Worm (Caenorhabditis elegans) whole organism, young adult: Measurements from ENCODE around the gene F55G1.6.
A peak's percentile ranks its signal among the peaks of the same experiment; 100 is the strongest.

Experiments used
- B0019.2 ChIP-seq: fragments of 200-800 bp; sonication (Bioruptor generic); conservative IDR thresholded peaks from 2 replicates; pipeline ENCODE4 v1.3.6; 2022; ENCODE audit warnings: missing genetic modification reagents, missing genetic modification characterization, missing compliant biosample characterization
- B0261.1 ChIP-seq: sonication (generic microtip); optimal IDR thresholded peaks from 2 replicates; lab custom pipeline; 2016; ENCODE audit warnings: mild to moderate bottlenecking, missing genetic modification characterization, moderate library complexity, missing compliant biosample characterization
- C06A6.2 ChIP-seq: fragments of 200-800 bp; sonication (Bioruptor generic); conservative IDR thresholded peaks from 2 replicates; pipeline ENCODE4 v1.3.6; 2022; ENCODE audit warnings: missing genetic modification characterization, missing compliant biosample characterization
- C17E4.6 ChIP-seq: fragments of 200-800 bp; sonication (Bioruptor generic); IDR thresholded peaks from 2 replicates; pipeline ENCODE4 v1.3.6; 2022; ENCODE audit warnings: missing genetic modification reagents, missing genetic modification characterization, missing compliant biosample characterization
- F10E7.11 ChIP-seq: sonication (generic microtip); optimal IDR thresholded peaks from 2 replicates; lab custom pipeline; 2017; ENCODE audit warnings: mild to moderate bottlenecking, missing genetic modification characterization, moderate library complexity, missing compliant biosample characterization
- F23B12.7 ChIP-seq: sonication (generic microtip); optimal IDR thresholded peaks from 2 replicates; lab custom pipeline; 2017; ENCODE audit warnings: missing genetic modification characterization, mild to moderate bottlenecking, missing compliant biosample characterization, antibody characterized with exemption, moderate library complexity; ENCODE audit not compliant: insufficient read depth
- F33H1.4 ChIP-seq: fragments of 200-800 bp; sonication (Bioruptor generic); IDR thresholded peaks from 2 replicates; pipeline ENCODE4 v1.3.6; 2022; ENCODE audit warnings: missing genetic modification reagents, missing genetic modification characterization, missing compliant biosample characterization
- F37B4.10 ChIP-seq: fragments of 200-800 bp; sonication (Bioruptor generic); IDR thresholded peaks from 2 replicates; pipeline ENCODE4 v1.3.6; 2022; ENCODE audit warnings: missing genetic modification characterization, missing compliant biosample characterization
- F52B5.7 ChIP-seq: sonication (generic microtip); optimal IDR thresholded peaks from 2 replicates; lab custom pipeline; 2016; ENCODE audit warnings: mild to moderate bottlenecking, missing genetic modification characterization, missing compliant biosample characterization
- K12H6.12 ChIP-seq: fragments of 200-800 bp; sonication (Bioruptor generic); optimal IDR thresholded peaks from 2 replicates; lab custom pipeline; 2018; ENCODE audit warnings: mild to moderate bottlenecking, missing genetic modification characterization, missing compliant biosample characterization
- ZK185.1 ChIP-seq: sonication (generic microtip); optimal IDR thresholded peaks from 2 replicates; lab custom pipeline; 2016; ENCODE audit warnings: mild to moderate bottlenecking, missing genetic modification characterization, missing compliant biosample characterization; ENCODE audit not compliant: poor library complexity, severe bottlenecking
- atf-7 ChIP-seq: sonication (generic microtip); optimal IDR thresholded peaks from 2 replicates; lab custom pipeline; 2017; ENCODE audit warnings: mild to moderate bottlenecking, missing genetic modification characterization, missing compliant biosample characterization
- attf-3 ChIP-seq: fragments of 200-800 bp; sonication (Bioruptor generic); conservative IDR thresholded peaks from 2 replicates; pipeline ENCODE4 v1.3.6; 2022; ENCODE audit warnings: missing genetic modification reagents, missing genetic modification characterization, missing compliant biosample characterization
- cebp-1 ChIP-seq, 2 experiments: fragments of 200-800 bp in 1 of 2; sonication (Bioruptor generic) in 1 of 2; sonication (generic microtip) in 1 of 2; IDR thresholded peaks in 1 of 2; optimal IDR thresholded peaks in 1 of 2; 2 replicates each; pipeline versions ENCODE4 v1.3.6 to Lab custom; 2017 to 2022; ENCODE audit warnings: missing compliant biosample characterization in 2 of 2, missing genetic modification characterization in 2 of 2, mild to moderate bottlenecking in 1 of 2, missing genetic modification reagents in 1 of 2, moderate library complexity in 1 of 2
- ceh-27 ChIP-seq: fragments of 200-800 bp; sonication (Bioruptor generic); optimal IDR thresholded peaks from 2 replicates; lab custom pipeline; 2018; ENCODE audit warnings: mild to moderate bottlenecking, missing genetic modification characterization, moderate library complexity, missing compliant biosample characterization
- ceh-58 ChIP-seq: fragments of 200-800 bp; sonication (Bioruptor generic); IDR thresholded peaks from 2 replicates; pipeline ENCODE4 v1.3.6; 2022; ENCODE audit warnings: missing genetic modification characterization, missing compliant biosample characterization
- dpl-1 ChIP-seq: fragments of 150-350 bp; optimal IDR thresholded peaks from 2 replicates; lab custom pipeline; 2014; ENCODE audit warnings: missing biosample characterization, missing genetic modification reagents, missing genetic modification characterization
- egl-18 ChIP-seq: fragments of 200-800 bp; sonication (Bioruptor generic); IDR thresholded peaks from 2 replicates; pipeline ENCODE4 v1.3.6; 2022; ENCODE audit warnings: missing genetic modification reagents, missing genetic modification characterization, missing compliant biosample characterization
- egrh-3 ChIP-seq: fragments of 200-800 bp; sonication (Bioruptor generic); IDR thresholded peaks from 2 replicates; pipeline ENCODE4 v1.3.6; 2022; ENCODE audit warnings: missing genetic modification reagents, missing genetic modification characterization, missing compliant biosample characterization
- ekl-4 ChIP-seq: fragments of 200-800 bp; sonication (Bioruptor generic); IDR thresholded peaks from 2 replicates; pipeline ENCODE4 v1.3.6; 2022; ENCODE audit warnings: missing genetic modification reagents, missing genetic modification characterization, missing compliant biosample characterization
- hmg-1.2 ChIP-seq: fragments of 200-800 bp; sonication (Bioruptor generic); IDR thresholded peaks from 2 replicates; pipeline ENCODE4 v1.3.6; 2022; ENCODE audit warnings: missing genetic modification reagents, missing genetic modification characterization, missing compliant biosample characterization
- hrde-1 ChIP-seq: sonication (generic microtip); optimal IDR thresholded peaks from 2 replicates; lab custom pipeline; 2016; ENCODE audit warnings: missing genetic modification characterization, mild to moderate bottlenecking, missing compliant biosample characterization, moderate library complexity, missing genotype, missing genetic modification reagents, borderline replicate concordance
- let-526 ChIP-seq: fragments of 200-800 bp; sonication (Bioruptor generic); IDR thresholded peaks from 2 replicates; pipeline ENCODE4 v1.3.6; 2022; ENCODE audit warnings: missing genetic modification reagents, missing genetic modification characterization, missing compliant biosample characterization
- lin-40 ChIP-seq: sonication (generic microtip); optimal IDR thresholded peaks from 2 replicates; lab custom pipeline; 2016; ENCODE audit warnings: missing genetic modification characterization, mild to moderate bottlenecking, missing compliant biosample characterization, missing genotype, missing genetic modification reagents
- lin-54 ChIP-seq: fragments of 200-800 bp; sonication (Bioruptor generic); optimal IDR thresholded peaks from 2 replicates; lab custom pipeline; 2018; ENCODE audit warnings: mild to moderate bottlenecking, missing genetic modification characterization, missing compliant biosample characterization
- lir-1 ChIP-seq: fragments of 200-800 bp; sonication (Bioruptor generic); conservative IDR thresholded peaks from 2 replicates; pipeline ENCODE4 v1.3.6; 2022; ENCODE audit warnings: missing genetic modification reagents, missing genetic modification characterization, missing compliant biosample characterization
- lsl-1 ChIP-seq: fragments of 200-800 bp; sonication (Bioruptor generic); optimal IDR thresholded peaks from 2 replicates; lab custom pipeline; 2018; ENCODE audit warnings: mild to moderate bottlenecking, missing genetic modification characterization, moderate library complexity, missing compliant biosample characterization
- mel-28 ChIP-seq: sonication (generic microtip); optimal IDR thresholded peaks from 2 replicates; lab custom pipeline; 2016; ENCODE audit warnings: borderline replicate concordance, mild to moderate bottlenecking, missing genetic modification characterization, missing compliant biosample characterization
- nfya-1 ChIP-seq: sonication (generic microtip); optimal IDR thresholded peaks from 2 replicates; lab custom pipeline; 2017; ENCODE audit warnings: antibody characterized with exemption, missing compliant biosample characterization, missing genetic modification characterization, borderline replicate concordance; ENCODE audit not compliant: insufficient read depth
- nfyb-1 ChIP-seq: fragments of 200-800 bp; sonication (Bioruptor generic); IDR thresholded peaks from 2 replicates; pipeline ENCODE4 v1.3.6; 2022; ENCODE audit warnings: missing genetic modification reagents, missing genetic modification characterization, missing compliant biosample characterization
- nhr-120 ChIP-seq: fragments of 200-800 bp; sonication (Bioruptor generic); IDR thresholded peaks from 2 replicates; pipeline ENCODE4 v1.3.6; 2022; ENCODE audit warnings: missing genetic modification characterization, missing compliant biosample characterization
- nhr-80 ChIP-seq: sonication (generic microtip); optimal IDR thresholded peaks from 2 replicates; lab custom pipeline; 2016; ENCODE audit warnings: missing genetic modification characterization, missing compliant biosample characterization
- pbrm-1 ChIP-seq: fragments of 200-800 bp; sonication (Bioruptor generic); IDR thresholded peaks from 2 replicates; pipeline ENCODE4 v1.3.6; 2022; ENCODE audit warnings: missing genetic modification reagents, missing genetic modification characterization, missing compliant biosample characterization
- pha-4 ChIP-seq: fragments of 150-350 bp; sonication (generic microtip); optimal IDR thresholded peaks from 2 replicates; lab custom pipeline; 2014; ENCODE audit warnings: missing biosample characterization, missing genetic modification reagents, missing genetic modification characterization
- rcor-1 ChIP-seq: fragments of 200-800 bp; sonication (Bioruptor generic); IDR thresholded peaks from 2 replicates; pipeline ENCODE4 v1.3.6; 2022; ENCODE audit warnings: missing genetic modification reagents, missing genetic modification characterization, missing compliant biosample characterization
- rpc-1 ChIP-seq, 2 experiments: fragments of 150-350 bp in 1 of 2; sonication (generic microtip) in 1 of 2; optimal IDR thresholded peaks; 2 replicates each; lab custom pipeline; 2014 to 2018; ENCODE audit warnings: missing biosample characterization in 1 of 2, missing genetic modification characterization in 1 of 2, missing genetic modification reagents in 1 of 2, missing genotype in 1 of 2
- sdz-38 ChIP-seq: sonication (generic microtip); optimal IDR thresholded peaks from 2 replicates; lab custom pipeline; 2016; ENCODE audit warnings: missing genotype, missing genetic modification characterization, missing compliant biosample characterization
- sptf-2 ChIP-seq: fragments of 200-800 bp; sonication (Bioruptor generic); optimal IDR thresholded peaks from 2 replicates; lab custom pipeline; 2018; ENCODE audit warnings: mild to moderate bottlenecking, missing genetic modification characterization, missing compliant biosample characterization
- zfh-2 ChIP-seq: fragments of 200-800 bp; sonication (Bioruptor generic); conservative IDR thresholded peaks from 2 replicates; pipeline ENCODE4 v1.3.6; 2022; ENCODE audit warnings: missing genetic modification reagents, missing genetic modification characterization, missing compliant biosample characterization
- zim-3 ChIP-seq: sonication (generic microtip); optimal IDR thresholded peaks from 2 replicates; lab custom pipeline; 2017; ENCODE audit warnings: mild to moderate bottlenecking, missing genetic modification characterization, moderate library complexity, missing compliant biosample characterization
- ztf-22 ChIP-seq: fragments of 200-800 bp; sonication (Bioruptor generic); optimal IDR thresholded peaks from 2 replicates; lab custom pipeline; 2018; ENCODE audit warnings: mild to moderate bottlenecking, missing genetic modification characterization, moderate library complexity, missing compliant biosample characterization

Gene F55G1.6

DNA sequence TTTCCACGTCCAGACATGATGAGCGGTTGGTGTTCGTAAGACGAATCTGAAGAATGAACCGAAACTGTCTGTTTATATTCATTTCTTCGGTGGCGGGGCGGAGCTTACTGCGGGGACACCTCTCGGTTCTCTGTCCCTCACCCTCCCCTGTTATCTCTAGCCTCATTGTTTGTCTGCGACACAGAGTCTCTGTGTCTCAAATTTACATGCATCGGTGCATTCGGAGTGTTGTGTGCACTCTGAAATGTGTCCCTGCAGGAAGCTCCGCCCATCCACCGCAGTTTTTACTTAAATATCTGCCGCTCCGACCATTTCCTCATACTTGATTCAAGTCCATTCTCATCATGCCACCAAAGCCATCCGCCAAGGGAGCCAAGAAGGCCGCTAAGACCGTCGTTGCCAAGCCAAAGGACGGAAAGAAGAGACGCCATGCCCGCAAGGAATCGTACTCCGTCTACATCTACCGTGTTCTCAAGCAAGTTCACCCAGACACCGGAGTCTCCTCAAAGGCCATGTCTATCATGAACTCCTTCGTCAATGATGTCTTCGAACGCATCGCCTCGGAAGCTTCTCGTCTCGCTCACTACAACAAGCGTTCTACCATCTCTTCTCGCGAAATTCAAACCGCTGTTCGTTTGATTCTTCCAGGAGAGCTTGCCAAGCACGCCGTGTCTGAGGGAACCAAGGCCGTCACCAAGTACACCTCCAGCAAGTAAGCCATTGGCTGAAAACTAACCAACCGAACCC is 13.1 kb downstream of the F55G1.6 start, which contains the start of the genes his-61 and his-62 (continued):
- peak; percentile 63; the same call in 1 of the 2 replicates for TF ChIP-seq pbrm-1 (GFP tag; lab: Robert Waterston, UW)
- peak; percentile 10; the same call in 1 of the 2 replicates for TF ChIP-seq F33H1.4 (GFP tag; lab: Robert Waterston, UW)

DNA sequence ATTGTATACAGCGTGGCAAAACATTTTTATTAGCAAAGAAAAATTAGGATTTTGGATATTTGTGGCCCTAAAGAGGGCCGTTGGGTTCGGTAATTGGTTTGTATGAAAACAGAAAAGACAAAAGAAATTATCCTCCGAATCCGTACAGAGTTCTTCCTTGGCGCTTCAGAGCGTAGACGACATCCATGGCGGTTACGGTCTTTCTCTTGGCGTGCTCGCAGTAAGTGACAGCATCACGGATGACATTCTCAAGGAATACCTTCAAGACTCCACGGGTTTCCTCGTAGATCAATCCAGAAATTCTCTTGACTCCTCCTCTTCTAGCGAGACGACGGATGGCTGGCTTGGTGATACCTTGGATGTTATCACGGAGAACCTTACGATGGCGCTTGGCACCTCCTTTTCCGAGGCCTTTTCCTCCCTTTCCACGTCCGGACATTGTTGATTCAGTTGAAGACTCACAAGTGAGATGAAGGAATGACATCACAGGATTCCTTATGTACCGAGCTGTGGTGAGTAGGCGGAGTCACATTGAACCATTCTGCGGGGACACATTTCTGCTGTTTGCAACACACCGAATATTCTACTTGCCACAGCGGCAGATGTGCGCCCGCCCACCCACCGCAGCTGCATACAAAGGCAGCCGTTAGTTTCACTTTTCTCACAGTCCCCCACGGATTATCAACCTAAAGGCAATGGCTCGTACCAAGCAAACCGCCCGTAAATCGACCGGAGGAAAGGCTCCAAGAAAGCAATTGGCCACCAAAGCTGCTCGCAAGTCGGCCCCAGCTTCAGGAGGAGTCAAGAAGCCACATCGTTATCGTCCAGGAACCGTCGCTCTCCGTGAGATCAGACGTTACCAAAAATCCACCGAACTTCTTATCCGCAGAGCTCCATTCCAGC is 14.5 kb downstream of the F55G1.6 start, which contains the start of the genes his-60 and his-59:
Gene his-60, minus strand, starts transcription at position 439 of the 903 bp plus-strand sequence.
Gene his-59, plus strand, starts transcription at position 696 of the 903 bp plus-strand sequence.
- no peak; the same call in 1 of the 2 replicates for TF ChIP-seq rcor-1
- no peak for TF ChIP-seq atf-7 (tag; lab: Kevin White, UChicago)
- TF ChIP-seq ZK185.1: no peak
- TF ChIP-seq lir-1 (GFP tag; lab: Robert Waterston, UW): no peak; the same call in 1 of the 2 replicates
- no peak for TF ChIP-seq nfyb-1 (GFP tag; lab: Robert Waterston, UW)
- TF ChIP-seq egrh-3: peak; percentile 51
- TF ChIP-seq C06A6.2: no peak
- TF ChIP-seq lin-54: peak; percentile 44
- no peak for TF ChIP-seq pha-4
- no peak for TF ChIP-seq egl-18 (GFP tag; lab: Robert Waterston, UW)
- no peak for TF ChIP-seq rpc-1 (optimal IDR thresholded peaks at IDR 0.05; lab: Kevin White, UChicago)
- TF ChIP-seq rpc-1 (tag; optimal IDR thresholded peaks at IDR 0.05; lab: Kevin White, UChicago): no peak
- TF ChIP-seq lsl-1 (GFP tag; lab: Kevin White, UChicago): peak; percentile 59
- TF ChIP-seq ztf-22 (GFP tag; lab: Kevin White, UChicago): no peak
- no peak for TF ChIP-seq F23B12.7 (tag; lab: Kevin White, UChicago)
- peak; percentile 13 for TF ChIP-seq ceh-27 (GFP tag; lab: Kevin White, UChicago)
- TF ChIP-seq F10E7.11 (tag; lab: Kevin White, UChicago): no peak
- TF ChIP-seq F52B5.7 (tag; lab: Kevin White, UChicago): peak; percentile 12
- no peak for TF ChIP-seq sdz-38 (tag; lab: Kevin White, UChicago)
- no peak for TF ChIP-seq nhr-120
- 0 out of 2 replicates have a peak, but pooled peaks have one; percentile 38 for TF ChIP-seq ceh-58 (GFP tag; lab: Robert Waterston, UW)
- TF ChIP-seq nfya-1: no peak
- TF ChIP-seq let-526 (GFP tag; lab: Robert Waterston, UW): no peak
- TF ChIP-seq mel-28 (tag; lab: Kevin White, UChicago): no peak
- TF ChIP-seq ekl-4 (GFP tag; lab: Robert Waterston, UW): peak; percentile 64; the same call in 1 of the 2 replicates
- no peak for TF ChIP-seq B0019.2 (GFP tag; lab: Robert Waterston, UW)
- no peak for TF ChIP-seq cebp-1 (GFP tag; IDR thresholded peaks at IDR 0.05; lab: Robert Waterston, UW)
- TF ChIP-seq cebp-1 (tag; optimal IDR thresholded peaks at IDR 0.05; lab: Kevin White, UChicago): peak; percentile 55
- TF ChIP-seq C17E4.6 (GFP tag; lab: Robert Waterston, UW): 0 out of 2 replicates have a peak, but pooled peaks have one; percentile 18
- TF ChIP-seq hrde-1: peak; percentile 97
- TF ChIP-seq K12H6.12 (tag; lab: Kevin White, UChicago): no peak
- TF ChIP-seq lin-40 (tag; lab: Kevin White, UChicago): no peak
- TF ChIP-seq F37B4.10 (GFP tag; lab: Robert Waterston, UW): peak; percentile 61; the same call in 1 of the 2 replicates
- TF ChIP-seq zim-3 (tag; lab: Kevin White, UChicago): peak; percentile 59
- no peak for TF ChIP-seq sptf-2 (GFP tag; lab: Kevin White, UChicago)
- no peak for TF ChIP-seq nhr-80
- TF ChIP-seq hmg-1.2 (GFP tag; lab: Robert Waterston, UW): peak; percentile 41; the same call in 1 of the 2 replicates
- TF ChIP-seq zfh-2 (GFP tag; lab: Robert Waterston, UW): no peak; the same call in 1 of the 2 replicates
- TF ChIP-seq B0261.1 (tag; lab: Kevin White, UChicago): no peak
- 0 out of 2 replicates have a peak, but pooled peaks have one; percentile 7 for TF ChIP-seq attf-3 (GFP tag; lab: Robert Waterston, UW)
- no peak for TF ChIP-seq dpl-1 (GFP tag; lab: Kevin White, UChicago)
